Fruit fly (Drosophila melanogaster) whole organism, embryonic: Measurements from ENCODE around the gene CheA75a.
A peak's percentile ranks its signal among the peaks of the same experiment; 100 is the strongest.

Source experiments
- Atf6 ChIP-seq: fragments of 200-800 bp; sonication (Bioruptor generic); IDR thresholded peaks from 2 replicates; pipeline ENCODE4 v1.3.6; 2022; ENCODE audit warnings: missing biosample characterization, missing genetic modification characterization
- Blimp-1 ChIP-seq: fragments of 200-800 bp; sonication (Bioruptor generic); optimal IDR thresholded peaks from 3 replicates; lab custom pipeline; 2018; ENCODE audit warnings: missing biosample characterization, missing genetic modification characterization, mild to moderate bottlenecking, moderate library complexity, missing genetic modification reagents
- CG10565 ChIP-seq: fragments of 200-800 bp; sonication (Bioruptor generic); optimal IDR thresholded peaks from 3 replicates; lab custom pipeline; 2016; ENCODE audit warnings: missing biosample characterization, mild to moderate bottlenecking, missing genetic modification characterization
- CG11504 ChIP-seq: fragments of 200-800 bp; sonication (Bioruptor generic); optimal IDR thresholded peaks from 3 replicates; lab custom pipeline; 2019; ENCODE audit warnings: missing biosample characterization, mild to moderate bottlenecking, missing genetic modification characterization, moderate library complexity
- CG13296 ChIP-seq: fragments of 200-800 bp; sonication (Bioruptor generic); optimal IDR thresholded peaks from 3 replicates; lab custom pipeline; 2018; ENCODE audit warnings: missing biosample characterization, mild to moderate bottlenecking, missing genetic modification characterization
- CG14667 ChIP-seq: fragments of 200-800 bp; sonication (Bioruptor generic); IDR thresholded peaks from 2 replicates; pipeline ENCODE4 v1.3.6; 2022; ENCODE audit warnings: missing biosample characterization, missing genetic modification characterization
- CG15269 ChIP-seq: fragments of 200-800 bp; sonication (Bioruptor generic); optimal IDR thresholded peaks from 2 replicates; lab custom pipeline; 2018; ENCODE audit warnings: missing biosample characterization, mild to moderate bottlenecking, missing genetic modification characterization, moderate library complexity
- CG15479 ChIP-seq: fragments of 200-800 bp; sonication (Bioruptor generic); optimal IDR thresholded peaks from 3 replicates; lab custom pipeline; 2019; ENCODE audit warnings: missing biosample characterization, mild to moderate bottlenecking, missing genetic modification characterization, moderate library complexity
- CG1647 ChIP-seq: fragments of 200-800 bp; sonication (Bioruptor generic); optimal IDR thresholded peaks from 3 replicates; lab custom pipeline; 2016; ENCODE audit warnings: missing biosample characterization, missing genetic modification characterization
- CG17802 ChIP-seq: fragments of 200-800 bp; sonication (Bioruptor generic); optimal IDR thresholded peaks from 2 replicates; lab custom pipeline; 2018; ENCODE audit warnings: missing biosample characterization, mild to moderate bottlenecking, missing genetic modification characterization, moderate library complexity
- CG18262 ChIP-seq: fragments of 200-800 bp; optimal IDR thresholded peaks from 3 replicates; lab custom pipeline; 2019; ENCODE audit warnings: missing biosample characterization, mild to moderate bottlenecking, missing genetic modification characterization, moderate library complexity
- CG2199 ChIP-seq: fragments of 200-800 bp; sonication (Bioruptor generic); IDR thresholded peaks from 3 replicates; pipeline ENCODE4 v1.3.6; 2022; ENCODE audit warnings: missing biosample characterization, missing genetic modification characterization
- CG30403 ChIP-seq: fragments of 200-800 bp; sonication (Bioruptor generic); optimal IDR thresholded peaks from 3 replicates; lab custom pipeline; 2016; ENCODE audit warnings: missing biosample characterization, missing genetic modification characterization
- CG3065 ChIP-seq: fragments of 200-800 bp; sonication (Bioruptor generic); optimal IDR thresholded peaks from 2 replicates; lab custom pipeline; 2016; ENCODE audit warnings: missing biosample characterization, missing genetic modification characterization
- CG3726 ChIP-seq: fragments of 200-800 bp; sonication (Bioruptor generic); IDR thresholded peaks from 3 replicates; pipeline ENCODE4, ENCODE4 v1.3.6; 2022; ENCODE audit warnings: missing biosample characterization, missing genetic modification characterization
- CG4360 ChIP-seq: fragments of 200-800 bp; sonication (Bioruptor generic); IDR thresholded peaks from 2 replicates; pipeline ENCODE4 v1.3.6; 2022; ENCODE audit warnings: missing biosample characterization, missing genetic modification characterization
- CG43689 ChIP-seq: fragments of 200-800 bp; sonication (Bioruptor generic); IDR thresholded peaks from 2 replicates; pipeline ENCODE4 v1.3.6; 2022; ENCODE audit warnings: missing biosample characterization, missing genetic modification characterization
- CG6272 ChIP-seq: fragments of 200-800 bp; sonication (Bioruptor generic); IDR thresholded peaks from 2 replicates; pipeline ENCODE4 v1.3.6; 2022; ENCODE audit warnings: missing biosample characterization, missing genetic modification characterization
- CG6813 ChIP-seq: fragments of 200-800 bp; sonication (Bioruptor generic); optimal IDR thresholded peaks from 2 replicates; lab custom pipeline; 2017; ENCODE audit warnings: missing biosample characterization, missing genetic modification characterization, mild to moderate bottlenecking, moderate library complexity, missing genetic modification reagents
- CG7556 ChIP-seq: fragments of 200-800 bp; sonication (Bioruptor generic); optimal IDR thresholded peaks from 2 replicates; lab custom pipeline; 2017; ENCODE audit warnings: missing biosample characterization, mild to moderate bottlenecking, missing genetic modification characterization
- CG7745 ChIP-seq: fragments of 200-800 bp; sonication (Bioruptor generic); optimal IDR thresholded peaks from 2 replicates; lab custom pipeline; 2018; ENCODE audit warnings: missing biosample characterization, mild to moderate bottlenecking, missing genetic modification characterization, moderate library complexity
- CG8089 ChIP-seq: fragments of 200-800 bp; sonication (Bioruptor generic); optimal IDR thresholded peaks from 3 replicates; lab custom pipeline; 2016; ENCODE audit warnings: missing biosample characterization, missing genetic modification characterization
- CG8944 ChIP-seq: fragments of 200-800 bp; sonication (Bioruptor generic); optimal IDR thresholded peaks from 3 replicates; lab custom pipeline; 2016; ENCODE audit warnings: missing biosample characterization, missing genetic modification characterization
- Camta ChIP-seq: fragments of 200-800 bp; sonication (Bioruptor generic); optimal IDR thresholded peaks from 2 replicates; lab custom pipeline; 2016; ENCODE audit warnings: missing biosample characterization, missing genetic modification characterization
- Chrac-16 ChIP-seq: fragments of 200-800 bp; sonication (Bioruptor generic); optimal IDR thresholded peaks from 3 replicates; lab custom pipeline; 2016; ENCODE audit warnings: missing biosample characterization, missing genetic modification characterization
- MTF-1 ChIP-seq: fragments of 200-800 bp; sonication (Bioruptor generic); optimal IDR thresholded peaks from 2 replicates; lab custom pipeline; 2018; ENCODE audit warnings: missing biosample characterization, mild to moderate bottlenecking, missing genetic modification characterization, borderline replicate concordance
- Oli ChIP-seq: fragments of 200-800 bp; sonication (Bioruptor generic); optimal IDR thresholded peaks from 2 replicates; lab custom pipeline; 2018; ENCODE audit warnings: missing biosample characterization, mild to moderate bottlenecking, missing genetic modification characterization, moderate library complexity
- Six4 ChIP-seq: fragments of 200-800 bp; sonication (Bioruptor generic); optimal IDR thresholded peaks from 2 replicates; lab custom pipeline; 2016; ENCODE audit warnings: missing biosample characterization, missing genetic modification characterization
- Xrp1 ChIP-seq: fragments of 200-800 bp; sonication (Bioruptor generic); IDR thresholded peaks from 2 replicates; pipeline ENCODE4 v1.3.6; 2022; ENCODE audit warnings: missing biosample characterization, missing genetic modification characterization
- bigmax ChIP-seq: fragments of 200-800 bp; sonication (Bioruptor generic); optimal IDR thresholded peaks from 2 replicates; lab custom pipeline; 2018; ENCODE audit warnings: missing biosample characterization, mild to moderate bottlenecking, missing genetic modification characterization
- crol ChIP-seq: fragments of 200-800 bp; sonication (Bioruptor generic); IDR thresholded peaks from 2 replicates; pipeline ENCODE4 v1.3.6; 2022; ENCODE audit warnings: missing biosample characterization, missing genetic modification characterization
- cwo ChIP-seq: fragments of 200-800 bp; sonication (Bioruptor generic); optimal IDR thresholded peaks from 3 replicates; lab custom pipeline; 2017; ENCODE audit warnings: missing biosample characterization, missing genetic modification characterization, mild to moderate bottlenecking, moderate library complexity, missing genetic modification reagents
- dmrt11E ChIP-seq: fragments of 200-800 bp; sonication (Bioruptor generic); optimal IDR thresholded peaks from 3 replicates; lab custom pipeline; 2018; ENCODE audit warnings: missing biosample characterization, mild to moderate bottlenecking, missing genetic modification characterization, moderate library complexity
- gem ChIP-seq: fragments of 200-800 bp; sonication (Bioruptor generic); optimal IDR thresholded peaks from 2 replicates; lab custom pipeline; 2019; ENCODE audit warnings: missing biosample characterization, mild to moderate bottlenecking, missing genetic modification characterization, moderate library complexity
- hkb ChIP-seq, 2 experiments: fragments of 200-800 bp in 1 of 2; fragments of >200 bp in 1 of 2; sonication (Bioruptor generic) in 1 of 2; IDR thresholded peaks in 1 of 2; optimal IDR thresholded peaks in 1 of 2; 2 replicates each; pipeline versions ENCODE4 v1.3.6 to Lab custom; 2017 to 2022; ENCODE audit warnings: missing biosample characterization in 1 of 2, missing genetic modification characterization in 1 of 2
- insv ChIP-seq, 2 experiments: fragments of 200-800 bp; sonication (Bioruptor generic); optimal IDR thresholded peaks; 3 replicates each; lab custom pipeline; 2016 to 2018; ENCODE audit warnings: missing biosample characterization in 2 of 2, missing genetic modification characterization in 2 of 2
- jigr1 ChIP-seq: fragments of 200-800 bp; sonication (Bioruptor generic); IDR thresholded peaks from 3 replicates; pipeline ENCODE4 v1.3.6; 2022; ENCODE audit warnings: missing biosample characterization, missing genetic modification characterization
- lola ChIP-seq, 3 experiments: fragments of >200 bp in 2 of 3; fragments of 200-800 bp in 1 of 3; sonication (Bioruptor generic) in 1 of 3; optimal IDR thresholded peaks; 2 replicates each; lab custom pipeline; 2017 to 2019; ENCODE audit warnings: missing biosample characterization in 3 of 3, missing genetic modification characterization in 3 of 3, mild to moderate bottlenecking in 1 of 3, moderate library complexity in 1 of 3
- otp ChIP-seq: fragments of 200-800 bp; sonication (Bioruptor generic); IDR thresholded peaks from 3 replicates; pipeline ENCODE4, ENCODE4 v1.3.6; 2022; ENCODE audit warnings: missing biosample characterization, missing genetic modification characterization
- pita ChIP-seq: fragments of 200-800 bp; sonication (Bioruptor generic); optimal IDR thresholded peaks from 2 replicates; lab custom pipeline; 2017; ENCODE audit warnings: missing biosample characterization, mild to moderate bottlenecking, missing genetic modification characterization
- ranshi ChIP-seq: fragments of 200-800 bp; sonication (Bioruptor generic); IDR thresholded peaks from 2 replicates; pipeline ENCODE4 v1.3.6; 2022; ENCODE audit warnings: missing biosample characterization, missing genetic modification characterization
- sd ChIP-seq: fragments of 200-800 bp; sonication (Bioruptor generic); optimal IDR thresholded peaks from 3 replicates; lab custom pipeline; 2018; ENCODE audit warnings: missing biosample characterization, mild to moderate bottlenecking, missing genetic modification characterization, moderate library complexity
- sug ChIP-seq: fragments of 200-800 bp; optimal IDR thresholded peaks from 2 replicates; lab custom pipeline; 2019; ENCODE audit warnings: missing biosample characterization, mild to moderate bottlenecking, missing genetic modification characterization, moderate library complexity
- tll ChIP-seq, 2 experiments: fragments of 200-800 bp in 1 of 2; fragments of >200 bp in 1 of 2; sonication (Bioruptor generic) in 1 of 2; optimal IDR thresholded peaks; 2 replicates each; lab custom pipeline; 2017 to 2019; ENCODE audit warnings: missing biosample characterization in 2 of 2, missing genetic modification characterization in 2 of 2, mild to moderate bottlenecking in 1 of 2, moderate library complexity in 1 of 2
- twi ChIP-seq: fragments of 200-800 bp; optimal IDR thresholded peaks from 2 replicates; lab custom pipeline; 2019; ENCODE audit warnings: missing biosample characterization, mild to moderate bottlenecking, missing genetic modification characterization, moderate library complexity
- zen ChIP-seq: fragments of 200-800 bp; sonication (Bioruptor generic); optimal IDR thresholded peaks from 3 replicates; lab custom pipeline; 2018; ENCODE audit warnings: missing biosample characterization, mild to moderate bottlenecking, missing genetic modification characterization, moderate library complexity
- zf30C ChIP-seq: fragments of 200-800 bp; sonication (Bioruptor generic); optimal IDR thresholded peaks from 3 replicates; lab custom pipeline; 2018; ENCODE audit warnings: missing biosample characterization, mild to moderate bottlenecking, missing genetic modification characterization

Gene CheA75a

dm6 chr3L:18215669-18216068 lies 36.2 kb upstream of the CheA75a start (continued):
- TF ChIP-seq CG13296 (GFP tag; lab: Kevin White, UChicago) (no peak), CG6272 (GFP tag; lab: Robert Waterston, UW) (no peak), Six4 (peak; percentile 3)

- TF ChIP-seq CG15269 (no peak), twi (tag; lab: Kevin White, UChicago) (peak; percentile 91), crol (GFP tag; lab: Robert Waterston, UW) (0 out of 2 replicates have a peak, but pooled peaks have one; percentile 16), CG8089 (no peak), CG7745 (tag; lab: Kevin White, UChicago) (peak; percentile 25), sd (tag; lab: Kevin White, UChicago) (peak; percentile 54), CG30403 (GFP tag; lab: Kevin White, UChicago) (no peak), CG2199 (GFP tag; lab: Robert Waterston, UW) (peak; percentile 31; the same call in 2 of the 3 replicates)
These were observed 35.0 kb upstream of the CheA75a start for dm6 chr3L:18216931-18217330.

- TF ChIP-seq dmrt11E (tag; lab: Kevin White, UChicago): no peak
- no peak for TF ChIP-seq CG6813
- no peak for TF ChIP-seq cwo (GFP tag; lab: Kevin White, UChicago)
- no peak for TF ChIP-seq CG11504 (tag; lab: Kevin White, UChicago)
- TF ChIP-seq CG7556 (GFP tag; lab: Kevin White, UChicago): no peak
- TF ChIP-seq jigr1 (GFP tag; lab: Robert Waterston, UW): no peak
- TF ChIP-seq MTF-1 (GFP tag; lab: Kevin White, UChicago): no peak
- peak; percentile 80 for TF ChIP-seq zen (tag; lab: Kevin White, UChicago)
- TF ChIP-seq insv (GFP tag; optimal IDR thresholded peaks at IDR 0.05; lab: Kevin White, UChicago): peak in 1 of 2 experiments; percentile 53
- peak; percentile 17 for TF ChIP-seq Blimp-1
- TF ChIP-seq CG8944 (GFP tag; lab: Kevin White, UChicago): no peak
- TF ChIP-seq CG3726: no peak
- no peak for TF ChIP-seq CG4360 (GFP tag; lab: Robert Waterston, UW)
- no peak for TF ChIP-seq bigmax (GFP tag; lab: Kevin White, UChicago)
- TF ChIP-seq CG6272 (GFP tag; lab: Robert Waterston, UW): no peak
- no peak for TF ChIP-seq Oli (tag; lab: Kevin White, UChicago)
- no peak for TF ChIP-seq CG14667 (GFP tag; lab: Robert Waterston, UW)
- peak in 1 of 2 experiments; percentile 38 for TF ChIP-seq tll (GFP tag; optimal IDR thresholded peaks at IDR 0.05; lab: Kevin White, UChicago)
- TF ChIP-seq Atf6: no peak
- TF ChIP-seq pita (GFP tag; lab: Kevin White, UChicago): no peak
- no peak for TF ChIP-seq CG17802 (tag; lab: Kevin White, UChicago)
- no peak for TF ChIP-seq Chrac-16 (GFP tag; lab: Kevin White, UChicago)
- TF ChIP-seq hkb (optimal IDR thresholded peaks at IDR 0.05; lab: Kevin White, UChicago): no peak
- no peak for TF ChIP-seq hkb (GFP tag; IDR thresholded peaks at IDR 0.05; lab: Robert Waterston, UW)
- no peak for TF ChIP-seq sug (tag; lab: Kevin White, UChicago)
- no peak for TF ChIP-seq CG43689
These were observed 33.4 kb upstream of the CheA75a start for dm6 chr3L:18218480-18218879.

- TF ChIP-seq CG10565 (GFP tag; lab: Kevin White, UChicago) (no peak), Xrp1 (GFP tag; lab: Robert Waterston, UW) (no peak), CG15479 (GFP tag; lab: Kevin White, UChicago) (no peak), gem (tag; lab: Kevin White, UChicago) (peak; percentile 23), CG18262 (tag; lab: Kevin White, UChicago) (peak; percentile 19), lola (GFP tag; optimal IDR thresholded peaks at IDR 0.05; lab: Kevin White, UChicago) (peak in 1 of 3 experiments; percentile 14), zf30C (GFP tag; lab: Kevin White, UChicago) (peak; percentile 50), Blimp-1 (no peak), CG3065 (no peak), Camta (GFP tag; lab: Kevin White, UChicago) (no peak), ranshi (no peak), otp (no peak), CG1647 (no peak)
These were observed 32.5 kb upstream of the CheA75a start for dm6 chr3L:18219388-18219787.
